Worm (Caenorhabditis elegans) whole organism, early embryonic: ENCODE measurements around the gene T02H6.1.

Experiments used
- flt-1 ChIP-seq: fragments of 200-800 bp; sonication (Bioruptor generic); IDR thresholded peaks from 2 replicates; pipeline ENCODE4 v1.3.6; 2022; ENCODE audit warnings: missing genetic modification characterization, missing compliant biosample characterization
- hmbx-1 ChIP-seq: sonication (generic microtip); optimal IDR thresholded peaks from 2 replicates; lab custom pipeline; 2016; ENCODE audit warnings: mild to moderate bottlenecking, missing genetic modification characterization, missing compliant biosample characterization

DNA sequence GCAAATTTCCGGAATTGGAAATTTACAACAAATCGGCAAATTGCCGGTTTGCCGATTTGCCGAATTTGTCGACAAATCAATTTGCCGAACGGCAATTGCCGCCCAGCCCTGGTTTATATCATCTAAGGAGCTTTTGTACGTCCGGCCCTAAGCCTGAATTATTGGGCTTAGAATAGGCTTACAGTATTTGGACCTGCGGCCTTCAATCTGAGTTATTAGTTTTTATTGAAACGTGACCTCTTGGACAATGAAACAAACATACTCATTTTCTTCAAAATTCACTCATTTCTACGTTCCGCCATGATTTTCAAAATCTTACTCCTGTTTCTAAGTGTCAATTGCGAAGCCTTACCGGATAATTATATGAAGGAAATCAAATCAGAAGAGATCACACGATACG is 33.9 kb upstream of the T02H6.1 start, which contains the start of gene Y39F10C.1:
- TF ChIP-seq flt-1 (GFP tag; lab: Robert Waterston, UW) (no peak), hmbx-1 (tag; lab: Kevin White, UChicago) (no peak)
